Worm (Caenorhabditis elegans): Measurements from ENCODE around the gene cht-2.

Gene cht-2

ce11 chrII:8506759-8507158 is 14.0 kb upstream of the cht-2 start:
- TF ChIP-seq sox-4 (tag; optimal IDR thresholded peaks at IDR 0.05) (no peak), elt-2 (tag; optimal IDR thresholded peaks at IDR 0.05) (peak; percentile 14)

ce11 chrII:8508956-8509355 is 11.8 kb upstream of the cht-2 start, which contains the start of gene T13H5.1:
Gene T13H5.1 (minus strand): TSS chrII:8509056.
- TF ChIP-seq F16B12.6 (tag; optimal IDR thresholded peaks at IDR 0.05) = no peak
- no peak for TF ChIP-seq nhr-85 (tag)
- no peak for TF ChIP-seq fkh-8 (tag; optimal IDR thresholded peaks at IDR 0.05)
- TF ChIP-seq hlh-17 (GFP tag; optimal IDR thresholded peaks at IDR 0.05; ENCODE audit: borderline replicate concordance) = no peak
- no peak for TF ChIP-seq ces-1 (GFP tag; optimal IDR thresholded peaks at IDR 0.05)
- no peak for TF ChIP-seq sup-37 (GFP tag; optimal IDR thresholded peaks at IDR 0.05)
- no peak for TF ChIP-seq C34B4.2 (tag; optimal IDR thresholded peaks at IDR 0.05)
- TF ChIP-seq nhr-77 (tag; optimal IDR thresholded peaks at IDR 0.05) = no peak
- TF ChIP-seq sptf-1 (tag; optimal IDR thresholded peaks at IDR 0.05) = no peak
- TF ChIP-seq nhr-76 (tag; optimal IDR thresholded peaks at IDR 0.05) = no peak
- TF ChIP-seq ztf-4 (tag; optimal IDR thresholded peaks at IDR 0.05) = no peak
- TF ChIP-seq ztf-11 (tag; optimal IDR thresholded peaks at IDR 0.05) = no peak

ce11 chrII:8514729-8515128 is 6.0 kb upstream of the cht-2 start, which contains the start of gene ctg-2:
Gene ctg-2 (plus strand): TSS chrII:8515054.
- TF ChIP-seq mdl-1 (tag; optimal IDR thresholded peaks at IDR 0.05) (no peak), aha-1 (tag; optimal IDR thresholded peaks at IDR 0.05) (no peak), jun-1 (tag; optimal IDR thresholded peaks at IDR 0.05) (peak; percentile 15), lin-14 (GFP tag; optimal IDR thresholded peaks at IDR 0.05) (peak; percentile 15), pqm-1 (tag; optimal IDR thresholded peaks at IDR 0.05) (no peak), nhr-20 (tag; optimal IDR thresholded peaks at IDR 0.05) (peak; percentile 3), pax-3 (tag; optimal IDR thresholded peaks at IDR 0.05) (no peak), elt-2 (tag; optimal IDR thresholded peaks at IDR 0.05) (peak; percentile 85), lin-15B (tag; optimal IDR thresholded peaks at IDR 0.05) (no peak)

- TF ChIP-seq vab-15 (tag; optimal IDR thresholded peaks at IDR 0.05) = no peak
- no peak for TF ChIP-seq nhr-76 (tag; optimal IDR thresholded peaks at IDR 0.05)
- no peak for TF ChIP-seq pax-3 (tag; optimal IDR thresholded peaks at IDR 0.05)
- no peak for TF ChIP-seq tlp-1 (tag; optimal IDR thresholded peaks at IDR 0.05)
- TF ChIP-seq nhr-84 (tag; optimal IDR thresholded peaks at IDR 0.05) = no peak
- peak; percentile 37 for TF ChIP-seq elt-2 (tag; optimal IDR thresholded peaks at IDR 0.05)
- no peak for TF ChIP-seq sptf-1 (tag; optimal IDR thresholded peaks at IDR 0.05)
Observed at ce11 chrII:8515521-8515920, 5.2 kb upstream of the cht-2 start.

- TF ChIP-seq lin-39 (tag; optimal IDR thresholded peaks at IDR 0.05) = no peak
- no peak for TF ChIP-seq nhr-76 (tag; optimal IDR thresholded peaks at IDR 0.05)
- peak; percentile 0 to 76 (median 30) for TF ChIP-seq ceh-82 (tag; optimal IDR thresholded peaks at IDR 0.05)
- TF ChIP-seq C04F5.9 (tag; optimal IDR thresholded peaks at IDR 0.05) = peak; percentile 48
- no peak for TF ChIP-seq dsc-1 (tag; optimal IDR thresholded peaks at IDR 0.05)
- peak; percentile 71 for TF ChIP-seq ceh-90 (tag; optimal IDR thresholded peaks at IDR 0.05)
- peak; percentile 55 to 79 (median 68) for TF ChIP-seq dpl-1 (GFP tag; optimal IDR thresholded peaks at IDR 0.05)
- TF ChIP-seq ceh-8 (GFP tag; optimal IDR thresholded peaks at IDR 0.05) = no peak
- TF ChIP-seq nhr-237 (tag; optimal IDR thresholded peaks at IDR 0.05) = no peak
- TF ChIP-seq nhr-19 (GFP tag; conservative IDR thresholded peaks at IDR 0.05) = peak; percentile 52
- peak in 1 of 2 experiments; percentile 33 for TF ChIP-seq ztf-11 (tag; optimal IDR thresholded peaks at IDR 0.05)
- TF ChIP-seq pax-3 (tag; optimal IDR thresholded peaks at IDR 0.05) = peak; percentile 42
- no peak for TF ChIP-seq ceh-88 (GFP tag; IDR thresholded peaks at IDR 0.05)
- TF ChIP-seq unc-86 (tag; optimal IDR thresholded peaks at IDR 0.05) = no peak
- TF ChIP-seq ets-5 (GFP tag; IDR thresholded peaks at IDR 0.05) = no peak
- TF ChIP-seq unc-30 (tag; optimal IDR thresholded peaks at IDR 0.05) = no peak
- TF ChIP-seq zip-4 (GFP tag; optimal IDR thresholded peaks at IDR 0.05) = no peak
- TF ChIP-seq blmp-1 (tag; optimal IDR thresholded peaks at IDR 0.05) = peak; percentile 53
- TF ChIP-seq fkh-10 (GFP tag; optimal IDR thresholded peaks at IDR 0.05) = no peak
- peak; percentile 55 for TF ChIP-seq nhr-90 (tag; optimal IDR thresholded peaks at IDR 0.05; ENCODE audit: poor library complexity)
- no peak for TF ChIP-seq C34B4.2 (tag; optimal IDR thresholded peaks at IDR 0.05)
- TF ChIP-seq jun-1 (tag; optimal IDR thresholded peaks at IDR 0.05) = no peak
- no peak for TF ChIP-seq pag-3 (tag; optimal IDR thresholded peaks at IDR 0.05; ENCODE audit: borderline replicate concordance, insufficient read depth)
- no peak for TF ChIP-seq nhr-84 (tag; optimal IDR thresholded peaks at IDR 0.05)
- TF ChIP-seq irx-1 (tag; optimal IDR thresholded peaks at IDR 0.05) = no peak
- TF ChIP-seq sup-37 (GFP tag; optimal IDR thresholded peaks at IDR 0.05) = no peak
- TF ChIP-seq aha-1 (tag; optimal IDR thresholded peaks at IDR 0.05) = no peak
Observed at ce11 chrII:8516783-8517182, 3.9 kb upstream of the cht-2 start, which contains the start of gene rnh-2. Gene rnh-2 (plus strand): TSS chrII:8517150.
